Worm (Caenorhabditis elegans): ENCODE measurements around the gene C26B9.6.

Gene C26B9.6

ce11 chrX:5348529-5349148 is 13.4 kb upstream of the C26B9.6 start, which contains the start of gene syx-3 (continued):
- TF ChIP-seq xbp-1 (tag; optimal IDR thresholded peaks at IDR 0.05): no peak
- TF ChIP-seq nhr-77 (tag; optimal IDR thresholded peaks at IDR 0.05): no peak
- no peak for TF ChIP-seq zip-4 (GFP tag; optimal IDR thresholded peaks at IDR 0.05)

- peak; percentile 17 for TF ChIP-seq lin-14 (GFP tag; optimal IDR thresholded peaks at IDR 0.05)
- no peak for TF ChIP-seq nhr-77 (tag; optimal IDR thresholded peaks at IDR 0.05)
- peak; percentile 18 for TF ChIP-seq dsc-1 (tag; optimal IDR thresholded peaks at IDR 0.05)
These were observed 12.6 kb upstream of the C26B9.6 start for ce11 chrX:5347856-5348255.

- TF ChIP-seq elt-2 (tag; optimal IDR thresholded peaks at IDR 0.05) (peak; percentile 0), xbp-1 (tag; optimal IDR thresholded peaks at IDR 0.05) (no peak), efl-1 (optimal IDR thresholded peaks at IDR 0.05) (no peak), efl-1 (GFP tag; optimal IDR thresholded peaks at IDR 0.05 in 1 of 2) (peak in 1 of 2 experiments; percentile 62), lin-35 (GFP tag; optimal IDR thresholded peaks at IDR 0.05) (peak in 1 of 2 experiments; percentile 3), swsn-7 (tag; optimal IDR thresholded peaks at IDR 0.05) (no peak), aly-2 (tag; optimal IDR thresholded peaks at IDR 0.05) (no peak)
These were observed 11.0 kb upstream of the C26B9.6 start for ce11 chrX:5346303-5346702.

- TF ChIP-seq C04F5.9 (tag; optimal IDR thresholded peaks at IDR 0.05) (no peak), lin-13 (GFP tag; optimal IDR thresholded peaks at IDR 0.05) (no peak), zag-1 (tag; optimal IDR thresholded peaks at IDR 0.05) (no peak), nhr-77 (tag; optimal IDR thresholded peaks at IDR 0.05) (no peak), F16B12.6 (tag; optimal IDR thresholded peaks at IDR 0.05) (peak; percentile 76)
These were observed 9.0 kb upstream of the C26B9.6 start, which contains the start of gene C26B9.1 for ce11 chrX:5344287-5344686. C26B9.1 (plus strand) TSS chrX:5344587.

- no peak for TF ChIP-seq swsn-7 (tag; optimal IDR thresholded peaks at IDR 0.05)
- no peak for TF ChIP-seq snpc-4 (tag; optimal IDR thresholded peaks at IDR 0.05)
- no peak for TF ChIP-seq hlh-17 (GFP tag; optimal IDR thresholded peaks at IDR 0.05; ENCODE audit: borderline replicate concordance)
- TF ChIP-seq ceh-90 (tag; optimal IDR thresholded peaks at IDR 0.05): no peak
- TF ChIP-seq hlh-4 (tag; optimal IDR thresholded peaks at IDR 0.05): no peak
- TF ChIP-seq mab-9 (GFP tag; IDR thresholded peaks at IDR 0.05): no peak
- no peak for TF ChIP-seq nhr-71 (tag; optimal IDR thresholded peaks at IDR 0.05)
- no peak for TF ChIP-seq egl-27 (tag; optimal IDR thresholded peaks at IDR 0.05)
- TF ChIP-seq elt-3 (tag; optimal IDR thresholded peaks at IDR 0.05): no peak
- TF ChIP-seq F16B12.6 (tag; optimal IDR thresholded peaks at IDR 0.05): no peak
- no peak for TF ChIP-seq ceh-88 (GFP tag; IDR thresholded peaks at IDR 0.05)
- no peak for TF ChIP-seq vab-15 (tag; optimal IDR thresholded peaks at IDR 0.05)
These were observed 6.7 kb upstream of the C26B9.6 start, which contains the start of gene C26B9.7 for ce11 chrX:5342007-5342406. C26B9.7 (plus strand) TSS chrX:5342307.

ce11 chrX:5339889-5340288 is 4.6 kb upstream of the C26B9.6 start, which contains the start of gene C26B9.2:
C26B9.2 (plus strand) TSS chrX:5340189.
- TF ChIP-seq nhr-12 (tag; optimal IDR thresholded peaks at IDR 0.05) (no peak), lir-3 (tag; optimal IDR thresholded peaks at IDR 0.05; ENCODE audit: poor library complexity) (no peak), Y116A8C.19 (tag; optimal IDR thresholded peaks at IDR 0.05; ENCODE audit: borderline replicate concordance) (no peak), nhr-71 (tag; optimal IDR thresholded peaks at IDR 0.05) (no peak), mef-2 (tag; optimal IDR thresholded peaks at IDR 0.05) (no peak), blmp-1 (tag; optimal IDR thresholded peaks at IDR 0.05) (peak; percentile 43)

- TF ChIP-seq ceh-88 (GFP tag; IDR thresholded peaks at IDR 0.05): no peak
- no peak for TF ChIP-seq isw-1 (GFP tag; IDR thresholded peaks at IDR 0.05)
- no peak for TF ChIP-seq ceh-8 (GFP tag; optimal IDR thresholded peaks at IDR 0.05)
- TF ChIP-seq elt-3 (tag; optimal IDR thresholded peaks at IDR 0.05): no peak
- peak; percentile 68 for TF ChIP-seq nhr-85 (tag)
- TF ChIP-seq lir-3 (tag; optimal IDR thresholded peaks at IDR 0.05; ENCODE audit: poor library complexity): no peak
- TF ChIP-seq nhr-84 (tag; optimal IDR thresholded peaks at IDR 0.05): no peak
- TF ChIP-seq sptf-1 (tag; optimal IDR thresholded peaks at IDR 0.05): no peak
- no peak for TF ChIP-seq snu-23 (GFP tag; optimal IDR thresholded peaks at IDR 0.05)
- no peak for TF ChIP-seq mep-1 (tag; optimal IDR thresholded peaks at IDR 0.05)
- TF ChIP-seq vab-15 (tag; optimal IDR thresholded peaks at IDR 0.05): no peak
- TF ChIP-seq blmp-1 (tag; optimal IDR thresholded peaks at IDR 0.05): peak; percentile 92
- TF ChIP-seq snpc-4 (tag; optimal IDR thresholded peaks at IDR 0.05): no peak
- no peak for TF ChIP-seq egl-27 (tag; optimal IDR thresholded peaks at IDR 0.05)
These were observed 4.1 kb upstream of the C26B9.6 start for ce11 chrX:5339357-5339756.
